Worm (Caenorhabditis elegans) whole organism, mixed stage, embryonic: ENCODE data around the gene srw-10.

Experiments used
- blmp-1 ChIP-seq: fragments of 150-350 bp; optimal IDR thresholded peaks from 2 replicates; lab custom pipeline; 2014; ENCODE audit warnings: missing biosample characterization, missing genetic modification characterization
- elt-1 ChIP-seq: sonication (generic microtip); optimal IDR thresholded peaks from 2 replicates; lab custom pipeline; 2017; ENCODE audit warnings: missing genetic modification characterization, mild to moderate bottlenecking, missing compliant biosample characterization, antibody characterized with exemption, moderate library complexity, borderline replicate concordance; ENCODE audit not compliant: insufficient read depth
- ham-2 ChIP-seq: fragments of 200-800 bp; sonication (Bioruptor generic); optimal IDR thresholded peaks from 2 replicates; lab custom pipeline; 2018; ENCODE audit warnings: mild to moderate bottlenecking, missing genetic modification characterization, missing compliant biosample characterization
- lin-13 ChIP-seq: fragments of 150-350 bp; optimal IDR thresholded peaks from 2 replicates; lab custom pipeline; 2014; ENCODE audit warnings: missing biosample characterization, missing genetic modification characterization

srw-10 gene

DNA sequence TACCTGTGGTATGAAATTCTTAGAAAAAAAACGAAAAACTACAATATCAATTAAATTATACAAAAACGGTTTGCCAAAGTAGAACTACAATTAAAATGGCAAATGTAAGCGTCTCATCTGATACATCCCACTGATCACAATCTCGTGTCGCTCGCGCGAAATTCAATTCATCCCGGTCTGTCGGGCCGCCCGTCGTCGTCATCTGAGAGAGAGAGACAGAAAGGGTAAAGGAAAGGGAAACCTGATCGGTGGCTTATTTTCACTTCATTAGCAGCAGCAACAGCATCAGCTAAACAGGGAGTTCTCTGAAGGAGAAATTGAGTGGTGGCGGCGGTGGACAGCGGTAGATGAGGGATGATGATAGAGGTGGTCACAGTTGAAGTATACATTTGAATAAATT lies 45.4 kb downstream of the srw-10 start:
- TF ChIP-seq lin-13 (tag; lab: Kevin White, UChicago) (no peak), blmp-1 (tag; lab: Kevin White, UChicago) (peak; percentile 96), elt-1 (tag; lab: Kevin White, UChicago) (peak; percentile 70), ham-2 (GFP tag; lab: Kevin White, UChicago) (peak; percentile 95)
